Worm (Caenorhabditis elegans) whole organism, young adult: Measurements from ENCODE around the gene tmbi-4.

Experiments used
- B0019.2 ChIP-seq: fragments of 200-800 bp; sonication (Bioruptor generic); conservative IDR thresholded peaks from 2 replicates; pipeline ENCODE4 v1.3.6; 2022; ENCODE audit warnings: missing genetic modification reagents, missing genetic modification characterization, missing compliant biosample characterization
- D2030.7 ChIP-seq: fragments of 200-800 bp; sonication (Bioruptor generic); IDR thresholded peaks from 2 replicates; pipeline ENCODE4 v1.3.6; 2022; ENCODE audit warnings: missing genetic modification reagents, missing genetic modification characterization, missing compliant biosample characterization
- F10E7.11 ChIP-seq: sonication (generic microtip); optimal IDR thresholded peaks from 2 replicates; lab custom pipeline; 2017; ENCODE audit warnings: mild to moderate bottlenecking, missing genetic modification characterization, moderate library complexity, missing compliant biosample characterization
- F37B4.10 ChIP-seq: fragments of 200-800 bp; sonication (Bioruptor generic); IDR thresholded peaks from 2 replicates; pipeline ENCODE4 v1.3.6; 2022; ENCODE audit warnings: missing genetic modification characterization, missing compliant biosample characterization
- F57A8.1 ChIP-seq: fragments of 200-800 bp; sonication (Bioruptor generic); optimal IDR thresholded peaks from 2 replicates; lab custom pipeline; 2018; ENCODE audit warnings: mild to moderate bottlenecking, missing genetic modification characterization, moderate library complexity, missing compliant biosample characterization
- T07F8.4 ChIP-seq: sonication (generic microtip); optimal IDR thresholded peaks from 2 replicates; lab custom pipeline; 2016; ENCODE audit warnings: mild to moderate bottlenecking, missing genetic modification characterization, moderate library complexity, missing compliant biosample characterization
- ama-1 ChIP-seq, 3 experiments: fragments of 150-350 bp in 1 of 3; sonication (generic microtip) in 2 of 3; optimal IDR thresholded peaks; 2 replicates each; lab custom pipeline; 2014 to 2018; ENCODE audit warnings: missing biosample characterization in 2 of 3, missing genetic modification characterization in 2 of 3, missing genetic modification reagents in 2 of 3
- aptf-3 ChIP-seq: fragments of 200-800 bp; sonication (Bioruptor generic); IDR thresholded peaks from 2 replicates; pipeline ENCODE4 v1.3.6; 2022; ENCODE audit warnings: missing genetic modification characterization, missing compliant biosample characterization
- atf-7 ChIP-seq: sonication (generic microtip); optimal IDR thresholded peaks from 2 replicates; lab custom pipeline; 2017; ENCODE audit warnings: mild to moderate bottlenecking, missing genetic modification characterization, missing compliant biosample characterization
- attf-6 ChIP-seq: fragments of 200-800 bp; sonication (Bioruptor generic); IDR thresholded peaks from 2 replicates; pipeline ENCODE4 v1.3.6; 2022; ENCODE audit warnings: missing genetic modification reagents, missing genetic modification characterization, missing compliant biosample characterization
- ceh-58 ChIP-seq: fragments of 200-800 bp; sonication (Bioruptor generic); IDR thresholded peaks from 2 replicates; pipeline ENCODE4 v1.3.6; 2022; ENCODE audit warnings: missing genetic modification characterization, missing compliant biosample characterization
- dpl-1 ChIP-seq: fragments of 150-350 bp; optimal IDR thresholded peaks from 2 replicates; lab custom pipeline; 2014; ENCODE audit warnings: missing biosample characterization, missing genetic modification reagents, missing genetic modification characterization
- egl-44 ChIP-seq: fragments of 200-800 bp; sonication (Bioruptor generic); IDR thresholded peaks from 2 replicates; pipeline ENCODE4 v1.3.6; 2022; ENCODE audit warnings: missing genetic modification reagents, missing genetic modification characterization, missing compliant biosample characterization
- egrh-3 ChIP-seq: fragments of 200-800 bp; sonication (Bioruptor generic); IDR thresholded peaks from 2 replicates; pipeline ENCODE4 v1.3.6; 2022; ENCODE audit warnings: missing genetic modification reagents, missing genetic modification characterization, missing compliant biosample characterization
- him-1 ChIP-seq: sonication (generic microtip); optimal IDR thresholded peaks from 2 replicates; lab custom pipeline; 2016; ENCODE audit warnings: missing genotype, missing genetic modification reagents, missing genetic modification characterization, missing compliant biosample characterization
- hmg-1.2 ChIP-seq: fragments of 200-800 bp; sonication (Bioruptor generic); IDR thresholded peaks from 2 replicates; pipeline ENCODE4 v1.3.6; 2022; ENCODE audit warnings: missing genetic modification reagents, missing genetic modification characterization, missing compliant biosample characterization
- lag-1 ChIP-seq: fragments of 200-800 bp; sonication (Bioruptor generic); IDR thresholded peaks from 2 replicates; pipeline ENCODE4 v1.3.6; 2022; ENCODE audit warnings: missing genetic modification reagents, missing genetic modification characterization, missing compliant biosample characterization
- lin-26 ChIP-seq: fragments of 200-800 bp; sonication (Bioruptor generic); IDR thresholded peaks from 2 replicates; pipeline ENCODE4 v1.3.6; 2022; ENCODE audit warnings: missing genetic modification reagents, missing genetic modification characterization, missing compliant biosample characterization
- lin-40 ChIP-seq: sonication (generic microtip); optimal IDR thresholded peaks from 2 replicates; lab custom pipeline; 2016; ENCODE audit warnings: missing genetic modification characterization, mild to moderate bottlenecking, missing compliant biosample characterization, missing genotype, missing genetic modification reagents
- lsl-1 ChIP-seq: fragments of 200-800 bp; sonication (Bioruptor generic); optimal IDR thresholded peaks from 2 replicates; lab custom pipeline; 2018; ENCODE audit warnings: mild to moderate bottlenecking, missing genetic modification characterization, moderate library complexity, missing compliant biosample characterization
- madf-10 ChIP-seq: sonication (generic microtip); optimal IDR thresholded peaks from 2 replicates; lab custom pipeline; 2016; ENCODE audit warnings: mild to moderate bottlenecking, missing genetic modification characterization, missing compliant biosample characterization
- mel-28 ChIP-seq: sonication (generic microtip); optimal IDR thresholded peaks from 2 replicates; lab custom pipeline; 2016; ENCODE audit warnings: borderline replicate concordance, mild to moderate bottlenecking, missing genetic modification characterization, missing compliant biosample characterization
- mxl-1 ChIP-seq: sonication (generic microtip); optimal IDR thresholded peaks from 2 replicates; lab custom pipeline; 2016; ENCODE audit warnings: missing genetic modification characterization, missing compliant biosample characterization
- nfyb-1 ChIP-seq: fragments of 200-800 bp; sonication (Bioruptor generic); IDR thresholded peaks from 2 replicates; pipeline ENCODE4 v1.3.6; 2022; ENCODE audit warnings: missing genetic modification reagents, missing genetic modification characterization, missing compliant biosample characterization
- nhr-27 ChIP-seq: fragments of 200-800 bp; sonication (Bioruptor generic); optimal IDR thresholded peaks from 2 replicates; lab custom pipeline; 2018; ENCODE audit warnings: mild to moderate bottlenecking, missing genetic modification characterization, moderate library complexity, missing compliant biosample characterization
- pha-4 ChIP-seq: fragments of 150-350 bp; sonication (generic microtip); optimal IDR thresholded peaks from 2 replicates; lab custom pipeline; 2014; ENCODE audit warnings: missing biosample characterization, missing genetic modification reagents, missing genetic modification characterization
- rcor-1 ChIP-seq: fragments of 200-800 bp; sonication (Bioruptor generic); IDR thresholded peaks from 2 replicates; pipeline ENCODE4 v1.3.6; 2022; ENCODE audit warnings: missing genetic modification reagents, missing genetic modification characterization, missing compliant biosample characterization
- rec-8 ChIP-seq, 2 experiments: sonication (generic microtip); optimal IDR thresholded peaks; 2 replicates each; lab custom pipeline; 2016; ENCODE audit warnings: mild to moderate bottlenecking in 2 of 2, missing genetic modification characterization in 2 of 2, missing genetic modification reagents in 2 of 2, missing genotype in 2 of 2, missing biosample characterization in 1 of 2, missing compliant biosample characterization in 1 of 2, moderate library complexity in 1 of 2
- rpc-1 ChIP-seq, 2 experiments: fragments of 150-350 bp in 1 of 2; sonication (generic microtip) in 1 of 2; optimal IDR thresholded peaks; 2 replicates each; lab custom pipeline; 2014 to 2018; ENCODE audit warnings: missing biosample characterization in 1 of 2, missing genetic modification characterization in 1 of 2, missing genetic modification reagents in 1 of 2, missing genotype in 1 of 2
- tbp1 ChIP-seq: fragments of 200-800 bp; sonication (Bioruptor generic); optimal IDR thresholded peaks from 2 replicates; lab custom pipeline; 2018; ENCODE audit warnings: mild to moderate bottlenecking, missing genetic modification characterization, missing compliant biosample characterization
- zfh-2 ChIP-seq: fragments of 200-800 bp; sonication (Bioruptor generic); conservative IDR thresholded peaks from 2 replicates; pipeline ENCODE4 v1.3.6; 2022; ENCODE audit warnings: missing genetic modification reagents, missing genetic modification characterization, missing compliant biosample characterization
- zim-3 ChIP-seq: sonication (generic microtip); optimal IDR thresholded peaks from 2 replicates; lab custom pipeline; 2017; ENCODE audit warnings: mild to moderate bottlenecking, missing genetic modification characterization, moderate library complexity, missing compliant biosample characterization
- ztf-28 ChIP-seq: fragments of 200-800 bp; sonication (Bioruptor generic); IDR thresholded peaks from 2 replicates; pipeline ENCODE4 v1.3.6; 2022; ENCODE audit warnings: missing genetic modification reagents, missing genetic modification characterization, missing compliant biosample characterization
- ztf-3 ChIP-seq: fragments of 200-800 bp; sonication (Bioruptor generic); optimal IDR thresholded peaks from 2 replicates; lab custom pipeline; 2018; ENCODE audit warnings: mild to moderate bottlenecking, missing genetic modification characterization, missing compliant biosample characterization
- ztf-6 ChIP-seq: fragments of 200-800 bp; sonication (Bioruptor generic); IDR thresholded peaks from 2 replicates; pipeline ENCODE4 v1.3.6; 2022; ENCODE audit warnings: missing genetic modification reagents, missing genetic modification characterization, missing compliant biosample characterization

Gene tmbi-4

DNA sequence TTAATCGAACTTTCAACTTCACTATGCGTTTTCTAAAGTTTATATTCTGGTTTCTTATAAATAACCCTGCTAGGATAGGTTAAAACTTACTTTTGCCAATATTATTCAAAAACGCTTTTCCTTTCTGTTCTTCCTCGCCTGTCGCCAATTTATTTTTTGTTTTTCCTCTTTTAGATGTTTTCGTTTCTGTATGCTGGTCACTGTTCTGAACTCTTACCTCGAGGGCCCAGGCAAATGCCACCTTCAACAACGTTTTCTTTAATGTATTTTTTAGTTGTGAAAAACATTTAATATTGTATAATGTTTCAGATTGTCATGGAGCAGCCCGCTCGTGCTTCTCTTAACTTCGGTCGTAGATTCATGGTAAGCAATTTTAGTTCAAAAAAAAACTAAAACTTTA lies 31.6 kb downstream of the tmbi-4 start, which contains the start of gene Y81B9A.3:
TSS of gene Y81B9A.3 (plus strand) at position 301 of the 400 bp plus-strand sequence.
- TF ChIP-seq rec-8 (tag; optimal IDR thresholded peaks at IDR 0.05; lab: Kevin White, UChicago) (no peak), rpc-1 (optimal IDR thresholded peaks at IDR 0.05; lab: Kevin White, UChicago) (no peak), rpc-1 (tag; optimal IDR thresholded peaks at IDR 0.05; lab: Kevin White, UChicago) (no peak), F10E7.11 (tag; lab: Kevin White, UChicago) (no peak), egl-44 (no peak)

ce11 chrX:9183836-9184235 lies 33.3 kb downstream of the tmbi-4 start, which contains the start of gene Y81B9A.2:
TSS of gene Y81B9A.2 (plus strand) at chrX:9184136.
- TF ChIP-seq zim-3 (tag; lab: Kevin White, UChicago), result no peak
- no peak for TF ChIP-seq F57A8.1 (GFP tag; lab: Kevin White, UChicago)
- no peak for TF ChIP-seq ztf-6 (GFP tag; lab: Robert Waterston, UW)
- TF ChIP-seq, all 124 proteins: peak for 0

DNA sequence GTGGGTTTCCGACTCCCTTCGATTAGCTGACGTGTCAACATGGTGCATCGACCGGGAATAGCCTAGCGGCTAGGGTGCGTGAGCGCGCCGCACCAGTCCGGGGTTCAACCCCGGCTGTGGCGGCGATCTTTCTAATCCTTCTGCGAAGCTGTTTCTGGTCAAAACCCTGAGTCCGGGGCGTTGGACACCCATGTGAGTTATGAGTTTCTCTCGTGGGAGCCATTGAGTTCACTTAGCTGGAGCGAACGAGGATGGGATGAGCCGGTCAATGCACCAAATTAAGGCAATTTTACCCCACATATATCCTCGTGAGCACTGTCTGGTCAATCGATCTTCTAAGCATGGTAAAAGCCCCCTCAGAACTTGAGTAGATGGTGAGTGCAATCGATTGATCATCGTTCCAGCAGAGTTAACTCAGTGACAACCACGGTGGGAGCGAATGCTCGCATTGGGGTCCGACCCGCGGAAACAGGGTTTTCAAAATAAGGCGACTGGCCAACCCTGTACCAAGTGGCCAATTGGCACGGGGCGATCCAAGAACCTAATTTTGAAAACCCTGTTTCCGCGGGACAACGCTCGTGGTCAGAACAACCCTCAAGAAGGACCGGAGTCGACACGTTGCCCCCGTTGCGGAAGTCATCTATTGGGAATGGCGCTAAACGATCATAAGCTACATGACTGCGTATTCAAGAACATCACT lies 41.5 kb downstream of the tmbi-4 start, which contains the start of gene Y81B9A.1:
TSS of gene Y81B9A.1 (plus strand) at position 650 of the 700 bp plus-strand sequence.
- TF ChIP-seq zfh-2, result 0 out of 2 replicates have a peak, but pooled peaks have one; percentile 20
- peak; percentile 70; the same call in 1 of the 2 replicates for TF ChIP-seq lin-26 (GFP tag; lab: Robert Waterston, UW)
- TF ChIP-seq tbp1 (GFP tag; lab: Kevin White, UChicago), result peak; percentile 28
- TF ChIP-seq egl-44, result no peak
- TF ChIP-seq rcor-1 (GFP tag; lab: Robert Waterston, UW), result 0 out of 2 replicates have a peak, but pooled peaks have one; percentile 29
- peak; percentile 61; the same call in 1 of the 2 replicates for TF ChIP-seq egrh-3 (GFP tag; lab: Robert Waterston, UW)
- TF ChIP-seq him-1 (tag; lab: Kevin White, UChicago), result no peak
- TF ChIP-seq hmg-1.2 (GFP tag; lab: Robert Waterston, UW), result no peak
- TF ChIP-seq dpl-1 (GFP tag; lab: Kevin White, UChicago), result no peak
- TF ChIP-seq ztf-3, result no peak
- TF ChIP-seq nfyb-1 (GFP tag; lab: Robert Waterston, UW), result no peak
- TF ChIP-seq ama-1 (optimal IDR thresholded peaks at IDR 0.05; lab: Kevin White, UChicago), result no peak
- peak in 1 of 2 experiments; percentile 23 for TF ChIP-seq ama-1 (GFP tag; optimal IDR thresholded peaks at IDR 0.05; lab: Kevin White, UChicago)
- TF ChIP-seq rpc-1 (optimal IDR thresholded peaks at IDR 0.05; lab: Kevin White, UChicago), result peak; percentile 22
- TF ChIP-seq rpc-1 (tag; optimal IDR thresholded peaks at IDR 0.05; lab: Kevin White, UChicago), result peak; percentile 56
- TF ChIP-seq nhr-27 (tag; lab: Kevin White, UChicago), result no peak
- no peak for TF ChIP-seq lsl-1
- no peak for TF ChIP-seq mel-28
- TF ChIP-seq D2030.7, result peak; percentile 86
- TF ChIP-seq attf-6 (GFP tag; lab: Robert Waterston, UW), result 0 out of 2 replicates have a peak, but pooled peaks have one; percentile 12
- no peak for TF ChIP-seq madf-10 (tag; lab: Kevin White, UChicago)
- TF ChIP-seq B0019.2, result no peak
- no peak for TF ChIP-seq T07F8.4 (tag; lab: Kevin White, UChicago)
- no peak for TF ChIP-seq pha-4

ce11 chrX:9194081-9194480 lies 43.6 kb downstream of the tmbi-4 start:
- TF ChIP-seq nfyb-1 (GFP tag; lab: Robert Waterston, UW) (no peak), ztf-28 (GFP tag; lab: Robert Waterston, UW) (no peak), aptf-3 (GFP tag; lab: Robert Waterston, UW) (no peak), ceh-58 (GFP tag; lab: Robert Waterston, UW) (no peak), mxl-1 (tag; lab: Kevin White, UChicago) (no peak), atf-7 (no peak), lag-1 (GFP tag; lab: Robert Waterston, UW) (no peak), lin-40 (tag; lab: Kevin White, UChicago) (no peak), F37B4.10 (GFP tag; lab: Robert Waterston, UW) (no peak)
